Fruit fly (Drosophila melanogaster) ovary, adult (tissue): ENCODE measurements around the gene Atg5.

ENCODE experiments used
- CG17801 ChIP-seq: fragments of 200-800 bp; optimal IDR thresholded peaks from 2 replicates; lab custom pipeline; 2019; ENCODE audit warnings: missing biosample characterization, mild to moderate bottlenecking, missing genetic modification characterization, moderate library complexity; ENCODE audit not compliant: partially characterized antibody

Atg5 gene

dm6 chrX:7323649-7324511 is at the start of gene Atg5, which contains the start of gene Dok:
Atg5 (minus strand) TSS chrX:7323770.
Dok (plus strand) TSS chrX:7324214.
- no peak for TF ChIP-seq CG17801

DNA sequence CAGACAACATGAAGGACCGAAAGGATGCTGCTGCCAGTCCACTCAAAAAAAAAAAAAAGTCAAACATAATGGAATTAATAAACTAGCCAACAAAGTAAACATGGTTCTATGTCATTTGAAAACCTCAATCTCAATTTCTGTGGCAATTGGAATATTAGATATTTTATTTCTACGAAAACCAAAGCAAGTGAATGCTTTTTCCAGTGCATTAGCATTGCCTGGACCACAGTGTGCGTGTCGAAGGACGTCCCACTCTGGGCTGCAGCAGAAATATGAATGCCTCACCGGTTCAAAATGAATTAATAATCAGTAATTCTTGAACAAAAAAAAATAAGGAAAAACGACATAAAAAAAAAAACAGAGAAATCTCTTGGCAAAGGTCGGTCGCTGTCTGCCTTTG is 48.9 kb upstream of the Atg5 start:
- TF ChIP-seq CG17801, result no peak

DNA sequence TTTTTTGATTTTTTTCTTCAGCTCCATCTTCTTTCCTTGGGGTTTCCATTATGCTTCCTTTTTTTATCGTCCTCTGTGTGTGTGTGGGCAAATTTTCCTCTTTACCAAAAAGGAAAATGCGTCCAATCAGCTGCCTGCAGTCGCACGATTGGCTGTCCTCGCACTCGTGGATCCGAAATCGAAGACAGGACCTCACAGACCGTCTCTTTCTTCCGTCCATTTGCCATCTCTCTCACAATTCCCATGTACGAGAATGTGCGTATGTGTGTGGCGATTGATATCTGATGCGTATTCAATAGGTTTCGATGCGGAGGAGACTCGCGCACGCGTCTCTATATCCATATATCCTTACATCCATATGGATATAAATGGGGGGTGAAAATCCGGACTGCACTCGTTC is 44.8 kb upstream of the Atg5 start:
- no peak for TF ChIP-seq CG17801

- no peak for TF ChIP-seq CG17801
Observed at dm6 chrX:7358496-7358895, 34.9 kb upstream of the Atg5 start, which contains the start of gene CG1999. CG1999 (plus strand) TSS chrX:7358796.

- TF ChIP-seq CG17801, result no peak
Observed at dm6 chrX:7349963-7350362, 26.4 kb upstream of the Atg5 start.

- no peak for TF ChIP-seq CG17801
Observed at dm6 chrX:7347406-7347805, 23.8 kb upstream of the Atg5 start, which contains the start of gene CG15034. CG15034 (minus strand) TSS chrX:7347506.

DNA sequence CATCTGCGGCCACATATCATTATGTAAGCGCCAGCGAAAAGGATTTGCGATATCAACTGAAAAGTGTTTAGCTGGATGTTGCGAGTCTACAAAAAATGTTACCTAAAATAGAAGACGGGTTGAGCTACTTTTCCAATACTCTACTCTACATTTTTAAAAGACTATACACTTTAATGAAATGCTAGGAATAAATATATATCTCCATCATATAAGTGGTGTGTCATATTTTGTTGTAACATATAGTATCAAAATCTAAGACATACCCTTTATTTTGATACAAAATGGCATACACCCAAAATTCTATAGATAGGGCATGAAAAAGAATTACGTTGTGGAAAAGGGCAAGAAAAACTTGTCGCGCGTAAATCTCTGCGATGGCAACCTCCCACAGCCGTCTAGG is 19.4 kb upstream of the Atg5 start:
- no peak for TF ChIP-seq CG17801

- no peak for TF ChIP-seq CG17801
Observed at dm6 chrX:7340667-7341066, 17.1 kb upstream of the Atg5 start.

DNA sequence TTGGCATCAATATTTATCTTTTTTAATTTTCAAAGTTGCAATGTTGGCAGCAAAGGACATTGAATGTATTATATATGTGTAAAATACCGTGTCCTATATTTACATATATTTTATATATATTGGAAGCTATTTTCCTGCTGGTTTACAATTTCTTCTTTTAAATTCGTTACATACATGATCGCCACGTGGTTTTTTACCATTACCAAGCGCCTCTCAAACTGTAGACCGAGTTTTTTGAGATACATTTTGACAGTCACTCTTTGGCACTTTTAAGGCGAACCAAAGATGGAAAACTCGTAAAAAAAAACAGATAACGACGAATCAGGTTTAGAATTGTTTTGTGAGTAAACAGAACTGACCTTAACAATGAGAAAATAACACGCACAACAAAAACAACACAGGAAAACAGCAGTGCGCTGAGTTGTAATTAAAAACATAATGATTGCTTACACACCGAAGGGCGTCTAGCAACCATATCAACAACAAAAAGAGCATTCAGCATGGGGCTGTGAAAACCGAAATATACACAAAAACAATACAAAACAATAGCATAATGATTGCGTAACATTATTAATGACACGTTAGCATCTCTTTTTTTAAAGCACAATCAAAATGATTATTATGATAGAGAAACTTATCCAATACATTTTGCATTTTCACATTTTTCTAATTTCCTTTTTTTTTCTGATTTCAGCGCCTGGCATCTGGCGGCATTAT is 16.2 kb upstream of the Atg5 start:
- no peak for TF ChIP-seq CG17801

- no peak for TF ChIP-seq CG17801
Observed at dm6 chrX:7338538-7338937, 15.0 kb upstream of the Atg5 start.

DNA sequence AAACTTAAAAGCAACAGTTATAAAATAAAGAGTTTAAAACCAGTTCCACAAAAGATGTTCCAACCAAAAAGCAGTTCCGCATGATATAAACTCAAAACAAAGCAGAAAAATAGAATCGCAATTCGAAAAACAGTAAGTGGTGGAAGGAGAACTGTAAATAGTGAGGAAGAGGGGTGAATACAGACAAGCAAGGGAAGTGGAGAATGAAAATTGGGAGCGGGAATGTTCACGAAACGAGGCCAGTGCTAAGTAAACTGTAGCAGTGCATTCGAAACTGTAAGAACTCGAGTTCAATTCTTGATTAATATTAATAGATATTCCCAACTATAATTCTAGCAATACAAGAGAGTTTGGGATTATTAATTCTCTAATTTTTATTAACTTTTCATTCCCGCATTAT is 14.4 kb upstream of the Atg5 start:
- no peak for TF ChIP-seq CG17801

dm6 chrX:7336962-7337844 is 13.6 kb upstream of the Atg5 start, which contains the start of gene CBP:
CBP (plus strand) TSS chrX:7337352.
- peak; percentile 84 for TF ChIP-seq CG17801

DNA sequence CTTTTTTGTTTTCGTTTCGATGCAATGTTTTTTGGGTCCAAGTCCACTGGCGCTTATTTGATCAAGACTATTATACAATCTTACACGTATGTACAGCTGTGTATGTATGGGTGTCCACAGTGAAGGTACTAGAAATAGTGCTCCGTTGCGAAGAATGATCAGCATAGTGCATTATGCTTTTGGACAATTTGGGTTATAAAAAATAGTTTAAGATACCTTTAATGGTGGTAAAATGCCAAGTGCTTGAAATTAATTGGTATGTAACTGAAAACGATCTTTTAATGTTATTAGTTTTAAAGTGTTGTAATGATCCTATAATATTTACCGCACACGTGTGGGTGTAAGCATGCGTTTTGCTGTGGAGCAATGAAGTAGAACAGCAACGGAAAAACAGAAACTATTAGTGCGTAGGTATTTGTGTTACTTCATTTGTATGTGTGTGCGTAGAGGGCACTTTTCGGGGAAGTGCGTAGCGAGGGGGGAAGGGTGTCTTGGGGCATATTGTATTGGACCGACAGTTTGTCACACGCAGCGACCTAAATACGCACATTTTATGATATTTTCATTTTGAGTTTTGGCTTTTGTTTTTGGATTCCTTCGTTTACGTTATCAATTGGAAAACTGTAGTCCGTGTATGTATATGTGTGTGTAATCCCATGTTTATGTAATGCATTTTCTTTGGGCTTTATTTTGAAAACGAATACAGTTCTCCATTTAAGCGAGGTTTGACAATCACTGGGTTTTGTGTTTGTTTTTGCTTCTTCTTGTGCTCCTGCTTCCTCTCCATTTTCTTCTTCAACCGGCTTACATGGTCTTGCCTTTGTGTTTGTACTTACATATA is 12.8 kb upstream of the Atg5 start:
- TF ChIP-seq CG17801, result peak; percentile 57

DNA sequence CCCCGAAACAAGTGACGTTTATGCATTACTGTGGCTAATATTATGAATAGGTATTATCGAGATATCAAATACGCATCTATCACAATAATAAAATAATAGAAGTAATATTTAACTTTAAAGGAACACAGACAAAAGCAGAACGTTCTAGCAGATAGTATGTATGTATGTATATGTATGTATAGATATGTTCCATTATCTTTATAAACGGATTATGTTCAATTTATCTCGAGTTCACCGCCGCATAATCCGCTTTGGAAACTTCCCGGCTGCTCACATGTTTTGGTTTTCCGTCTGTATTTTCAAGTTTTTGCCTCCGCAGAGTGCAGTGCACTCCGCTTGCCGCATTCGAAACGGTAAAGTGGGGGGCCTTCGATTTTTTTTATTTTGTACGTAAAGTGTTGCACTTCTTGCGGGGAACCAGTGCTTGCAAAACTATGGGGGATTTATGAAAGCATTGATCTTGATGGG is 12.0 kb upstream of the Atg5 start:
- TF ChIP-seq CG17801, result no peak

dm6 chrX:7334801-7335176 is 11.2 kb upstream of the Atg5 start:
- TF ChIP-seq CG17801, result peak; percentile 83
